Worm (Caenorhabditis elegans) whole organism, L2 larva: ENCODE results near the gene klp-6.
"Not testable (repeated sequence)": the region's sequence is repeated elsewhere in the genome, so short reads cannot be mapped to it uniquely, and the experiment has no call there.

Source experiments
- C34F6.9 ChIP-seq: fragments of 150-350 bp; optimal IDR thresholded peaks from 2 replicates; lab custom pipeline; 2014; ENCODE audit warnings: missing biosample characterization, missing genetic modification characterization
- F13H6.1 ChIP-seq: sonication (generic microtip); optimal IDR thresholded peaks from 2 replicates; lab custom pipeline; 2016; ENCODE audit warnings: missing genetic modification characterization, missing compliant biosample characterization
- Y55F3AM.14 ChIP-seq: fragments of 200-800 bp; sonication (Bioruptor generic); optimal IDR thresholded peaks from 2 replicates; lab custom pipeline; 2018; ENCODE audit warnings: mild to moderate bottlenecking, missing genetic modification characterization, missing compliant biosample characterization
- ZK546.5 ChIP-seq: sonication (generic microtip); optimal IDR thresholded peaks from 2 replicates; lab custom pipeline; 2017; ENCODE audit warnings: missing biosample characterization, missing genetic modification characterization
- alr-1 ChIP-seq: fragments of 150-350 bp; optimal IDR thresholded peaks from 2 replicates; lab custom pipeline; 2014; ENCODE audit warnings: missing biosample characterization, missing genetic modification characterization
- aly-2 ChIP-seq: fragments of 150-350 bp; optimal IDR thresholded peaks from 2 replicates; lab custom pipeline; 2014; ENCODE audit warnings: missing biosample characterization, missing genetic modification characterization
- ama-1 ChIP-seq: fragments of 150-350 bp; optimal IDR thresholded peaks from 2 replicates; lab custom pipeline; 2018; ENCODE audit warnings: inconsistent platforms
- blmp-1 ChIP-seq: sonication (generic microtip); optimal IDR thresholded peaks from 2 replicates; lab custom pipeline; 2017; ENCODE audit warnings: missing genetic modification characterization, mild to moderate bottlenecking, missing compliant biosample characterization, antibody characterized with exemption, moderate library complexity; ENCODE audit not compliant: insufficient read depth
- ceh-16 ChIP-seq: fragments of 150-350 bp; optimal IDR thresholded peaks from 2 replicates; lab custom pipeline; 2014; ENCODE audit warnings: missing biosample characterization, missing genetic modification characterization
- ceh-82 ChIP-seq: fragments of 150-350 bp; optimal IDR thresholded peaks from 2 replicates; lab custom pipeline; 2014; ENCODE audit warnings: missing biosample characterization, missing genetic modification characterization
- crh-2 ChIP-seq: sonication (generic microtip); optimal IDR thresholded peaks from 2 replicates; lab custom pipeline; 2017; ENCODE audit warnings: missing biosample characterization, missing genetic modification characterization
- dmd-4 ChIP-seq: sonication (generic microtip); optimal IDR thresholded peaks from 2 replicates; lab custom pipeline; 2017; ENCODE audit warnings: missing biosample characterization, missing genetic modification characterization
- egl-27 ChIP-seq: sonication (generic microtip); optimal IDR thresholded peaks from 3 replicates; lab custom pipeline; 2017; ENCODE audit warnings: missing biosample characterization, missing genetic modification reagents, missing genetic modification characterization
- elt-1 ChIP-seq: fragments of 150-350 bp; optimal IDR thresholded peaks from 2 replicates; lab custom pipeline; 2014; ENCODE audit warnings: missing biosample characterization, missing genetic modification characterization
- elt-3 ChIP-seq: sonication (generic microtip); optimal IDR thresholded peaks from 2 replicates; lab custom pipeline; 2017; ENCODE audit warnings: missing biosample characterization, missing genetic modification characterization
- fos-1 ChIP-seq: fragments of 150-350 bp; optimal IDR thresholded peaks from 2 replicates; lab custom pipeline; 2014; ENCODE audit warnings: missing biosample characterization, missing genetic modification characterization
- gmeb-1 ChIP-seq: fragments of 150-350 bp; optimal IDR thresholded peaks from 2 replicates; lab custom pipeline; 2014; ENCODE audit warnings: missing biosample characterization, missing genetic modification characterization
- lin-11 ChIP-seq: fragments of 150-350 bp; sonication (generic microtip); optimal IDR thresholded peaks from 2 replicates; lab custom pipeline; 2014; ENCODE audit warnings: missing biosample characterization, missing genetic modification characterization, inconsistent platforms, mixed read lengths
- lin-13 ChIP-seq: fragments of 150-350 bp; optimal IDR thresholded peaks from 2 replicates; lab custom pipeline; 2014; ENCODE audit warnings: missing biosample characterization, missing genetic modification reagents, missing genetic modification characterization
- lin-39 ChIP-seq: fragments of 150-350 bp; optimal IDR thresholded peaks from 2 replicates; lab custom pipeline; 2014; ENCODE audit warnings: missing biosample characterization, missing genetic modification reagents, missing genetic modification characterization
- mbf-1 ChIP-seq: sonication (generic microtip); optimal IDR thresholded peaks from 2 replicates; lab custom pipeline; 2017; ENCODE audit warnings: missing biosample characterization, missing genetic modification characterization
- mdl-1 ChIP-seq, 2 experiments: fragments of 150-350 bp in 1 of 2; sonication (generic microtip) in 1 of 2; optimal IDR thresholded peaks; 2 replicates each; lab custom pipeline; 2017; ENCODE audit warnings: missing biosample characterization in 2 of 2, missing genetic modification characterization in 2 of 2
- nhr-10 ChIP-seq: sonication (generic microtip); optimal IDR thresholded peaks from 2 replicates; lab custom pipeline; 2017; ENCODE audit warnings: missing biosample characterization, missing genetic modification characterization
- nhr-11 ChIP-seq: fragments of 150-350 bp; optimal IDR thresholded peaks from 2 replicates; lab custom pipeline; 2014; ENCODE audit warnings: missing biosample characterization, missing genetic modification characterization
- nhr-129 ChIP-seq: fragments of 150-350 bp; optimal IDR thresholded peaks from 2 replicates; lab custom pipeline; 2014; ENCODE audit warnings: missing biosample characterization, missing genetic modification characterization
- nhr-21 ChIP-seq: fragments of 150-350 bp; optimal IDR thresholded peaks from 2 replicates; lab custom pipeline; 2014; ENCODE audit warnings: missing biosample characterization, missing genetic modification characterization
- nhr-237 ChIP-seq: fragments of 150-350 bp; optimal IDR thresholded peaks from 2 replicates; lab custom pipeline; 2014; ENCODE audit warnings: missing biosample characterization, missing genetic modification characterization
- nhr-25 ChIP-seq: fragments of 150-350 bp; sonication (generic microtip); optimal IDR thresholded peaks from 3 replicates; lab custom pipeline; 2014; ENCODE audit warnings: missing biosample characterization, missing genetic modification characterization
- nhr-77 ChIP-seq: fragments of 150-350 bp; optimal IDR thresholded peaks from 2 replicates; lab custom pipeline; 2014; ENCODE audit warnings: missing biosample characterization, missing genetic modification characterization
- peb-1 ChIP-seq: fragments of 150-350 bp; optimal IDR thresholded peaks from 2 replicates; lab custom pipeline; 2014; ENCODE audit warnings: missing biosample characterization, missing genetic modification characterization
- sem-4 ChIP-seq: fragments of 150-350 bp; optimal IDR thresholded peaks from 2 replicates; lab custom pipeline; 2014; ENCODE audit warnings: missing biosample characterization, missing genetic modification reagents, missing genetic modification characterization
- sma-9 ChIP-seq, 2 experiments: fragments of 150-350 bp in 1 of 2; sonication (generic microtip) in 1 of 2; optimal IDR thresholded peaks; 2 replicates each; lab custom pipeline; 2014 to 2016; ENCODE audit warnings: missing genetic modification characterization in 2 of 2, mild to moderate bottlenecking in 1 of 2, missing biosample characterization in 1 of 2, missing compliant biosample characterization in 1 of 2, missing genetic modification reagents in 1 of 2, moderate library complexity in 1 of 2
- snpc-4 ChIP-seq: fragments of 150-350 bp; optimal IDR thresholded peaks from 2 replicates; lab custom pipeline; 2014; ENCODE audit warnings: missing biosample characterization, missing genetic modification characterization
- unc-39 ChIP-seq: fragments of 150-350 bp; optimal IDR thresholded peaks from 2 replicates; lab custom pipeline; 2014; ENCODE audit warnings: missing biosample characterization, missing genetic modification characterization
- unc-55 ChIP-seq: fragments of 150-350 bp; sonication (generic microtip); optimal IDR thresholded peaks from 3 replicates; lab custom pipeline; 2014; ENCODE audit warnings: missing biosample characterization, missing genetic modification reagents, missing genetic modification characterization
- unc-62 ChIP-seq: fragments of 150-350 bp; optimal IDR thresholded peaks from 2 replicates; lab custom pipeline; 2014; ENCODE audit warnings: missing biosample characterization, missing genetic modification reagents, missing genetic modification characterization
- zag-1 ChIP-seq: fragments of 150-350 bp; optimal IDR thresholded peaks from 2 replicates; lab custom pipeline; 2014; ENCODE audit warnings: missing biosample characterization, missing genetic modification characterization
- ztf-11 ChIP-seq: sonication (generic microtip); optimal IDR thresholded peaks from 2 replicates; lab custom pipeline; 2017; ENCODE audit warnings: missing biosample characterization, missing genetic modification characterization
- ztf-4 ChIP-seq: fragments of 150-350 bp; optimal IDR thresholded peaks from 2 replicates; lab custom pipeline; 2014; ENCODE audit warnings: missing biosample characterization, missing genetic modification characterization

klp-6 gene

ce11 chrIII:5051949-5052348 is 21.2 kb downstream of the klp-6 start, which contains the start of gene C45G9.15:
TSS of gene C45G9.15 (minus strand) at chrIII:5052049.
- TF ChIP-seq sma-9 (GFP tag; optimal IDR thresholded peaks at IDR 0.05; lab: Kevin White, UChicago) (no peak), sma-9 (tag; optimal IDR thresholded peaks at IDR 0.05; lab: Kevin White, UChicago) (no peak), F13H6.1 (no peak), egl-27 (tag; lab: Kevin White, UChicago) (no peak)

ce11 chrIII:5053541-5053940 is 22.8 kb downstream of the klp-6 start, which contains the start of gene C45G9.8:
TSS of gene C45G9.8 (minus strand) at chrIII:5053641.
- no peak for TF ChIP-seq ceh-82
- TF ChIP-seq nhr-237 (tag; lab: Kevin White, UChicago) = no peak
- no peak for TF ChIP-seq ama-1 (lab: Kevin White, UChicago)
- TF ChIP-seq nhr-129 = no peak
- no peak for TF ChIP-seq nhr-11 (tag; lab: Kevin White, UChicago)
- no peak for TF ChIP-seq nhr-25
- TF ChIP-seq C34F6.9 (tag; lab: Kevin White, UChicago) = no peak
- no peak for TF ChIP-seq lin-39
- no peak for TF ChIP-seq sem-4 (tag; lab: Kevin White, UChicago)
- TF ChIP-seq unc-39 (tag; lab: Kevin White, UChicago) = no peak
- no peak for TF ChIP-seq elt-3 (tag; lab: Kevin White, UChicago)
- no peak for TF ChIP-seq Y55F3AM.14 (GFP tag; lab: Kevin White, UChicago)
- no peak for TF ChIP-seq ZK546.5 (tag; lab: Kevin White, UChicago)
- no peak for TF ChIP-seq zag-1 (tag; lab: Kevin White, UChicago)
- no peak for TF ChIP-seq dmd-4
- TF ChIP-seq egl-27 (tag; lab: Kevin White, UChicago) = no peak
- no peak for TF ChIP-seq unc-62
- no peak for TF ChIP-seq alr-1 (tag; lab: Kevin White, UChicago)
- no peak for TF ChIP-seq nhr-77 (tag; lab: Kevin White, UChicago)
- TF ChIP-seq, all 48 proteins: peak for 0

ce11 chrIII:5055709-5056108 is 25.0 kb downstream of the klp-6 start, which contains the start of gene C45G9.9:
TSS of gene C45G9.9 (minus strand) at chrIII:5055809.
- not testable (repeated sequence) for TF ChIP-seq ceh-82; unc-55 (GFP tag; lab: Kevin White, UChicago); ztf-4

ce11 chrIII:5061798-5062197 is 31.1 kb downstream of the klp-6 start, which contains the start of gene C45G9.10:
TSS of gene C45G9.10 (minus strand) at chrIII:5061898.
- TF ChIP-seq blmp-1 (tag; lab: Kevin White, UChicago) = no peak
- TF ChIP-seq dmd-4 = no peak
- no peak for TF ChIP-seq mdl-1 (tag; optimal IDR thresholded peaks at IDR 0.05; lab: Kevin White, UChicago)
- TF ChIP-seq ceh-82 = no peak
- TF ChIP-seq nhr-25 = no peak
- no peak for TF ChIP-seq ama-1 (lab: Kevin White, UChicago)
- no peak for TF ChIP-seq elt-1 (tag; lab: Kevin White, UChicago)
- TF ChIP-seq elt-3 (tag; lab: Kevin White, UChicago) = no peak
- no peak for TF ChIP-seq unc-55 (GFP tag; lab: Kevin White, UChicago)
- no peak for TF ChIP-seq nhr-10 (tag; lab: Kevin White, UChicago)
- no peak for TF ChIP-seq lin-11 (tag; lab: Kevin White, UChicago)
- TF ChIP-seq nhr-77 (tag; lab: Kevin White, UChicago) = no peak
- TF ChIP-seq nhr-129 = no peak
- no peak for TF ChIP-seq egl-27 (tag; lab: Kevin White, UChicago)

ce11 chrIII:5062406-5062805 is 31.7 kb downstream of the klp-6 start, which contains the start of gene C45G9.4:
TSS of gene C45G9.4 (plus strand) at chrIII:5062706.
- TF ChIP-seq nhr-129; ceh-16 (tag; lab: Kevin White, UChicago); crh-2 (tag; lab: Kevin White, UChicago): not testable (repeated sequence)

- TF ChIP-seq Y55F3AM.14 (GFP tag; lab: Kevin White, UChicago) (no peak), elt-3 (tag; lab: Kevin White, UChicago) (no peak), crh-2 (tag; lab: Kevin White, UChicago) (peak; percentile 43), nhr-21 (tag; lab: Kevin White, UChicago) (no peak), elt-1 (tag; lab: Kevin White, UChicago) (no peak), mbf-1 (tag; lab: Kevin White, UChicago) (no peak), dmd-4 (no peak), ztf-4 (peak; percentile 43), nhr-237 (tag; lab: Kevin White, UChicago) (no peak), nhr-11 (tag; lab: Kevin White, UChicago) (no peak), ztf-11 (no peak), nhr-10 (tag; lab: Kevin White, UChicago) (no peak), sma-9 (GFP tag; optimal IDR thresholded peaks at IDR 0.05; lab: Kevin White, UChicago) (peak; percentile 88), sma-9 (tag; optimal IDR thresholded peaks at IDR 0.05; lab: Kevin White, UChicago) (no peak), aly-2 (no peak), gmeb-1 (tag; lab: Kevin White, UChicago) (peak; percentile 94), ceh-82 (no peak), alr-1 (tag; lab: Kevin White, UChicago) (no peak), peb-1 (tag; lab: Kevin White, UChicago) (no peak), lin-13 (GFP tag; lab: Kevin White, UChicago) (peak; percentile 74), F13H6.1 (peak; percentile 73), fos-1 (tag; lab: Kevin White, UChicago) (no peak), nhr-129 (peak; percentile 20), sem-4 (tag; lab: Kevin White, UChicago) (no peak), egl-27 (tag; lab: Kevin White, UChicago) (no peak), nhr-77 (tag; lab: Kevin White, UChicago) (no peak), snpc-4 (tag; lab: Kevin White, UChicago) (peak; percentile 42)
Observed at ce11 chrIII:5068675-5069233, 38.0 kb downstream of the klp-6 start, which contains the start of the genes C45G9.11 and C45G9.2. TSS of gene C45G9.11 (minus strand) at chrIII:5068725. TSS of gene C45G9.2 (plus strand) at chrIII:5069066.
